Fruit fly (Drosophila melanogaster) ovary, adult (tissue): ENCODE results near the gene CG14304.

Source experiments
- CG17801 ChIP-seq: fragments of 200-800 bp; optimal IDR thresholded peaks from 2 replicates; lab custom pipeline; 2019; ENCODE audit warnings: missing biosample characterization, mild to moderate bottlenecking, missing genetic modification characterization, moderate library complexity; ENCODE audit not compliant: partially characterized antibody

CG14304 gene

dm6 chr3R:18621230-18621629 is at the start of gene CG14304:
Gene CG14304, minus strand, starts transcription at chr3R:18621327.
- no peak for TF ChIP-seq CG17801 (GFP tag; lab: Kevin White, UChicago)

dm6 chr3R:18670441-18671111 is 49.4 kb upstream of the CG14304 start:
- peak; percentile 72 for TF ChIP-seq CG17801 (GFP tag; lab: Kevin White, UChicago)

- no peak for TF ChIP-seq CG17801 (GFP tag; lab: Kevin White, UChicago)
These were observed 48.7 kb upstream of the CG14304 start for dm6 chr3R:18669812-18670211.

dm6 chr3R:18669152-18669551 is 48.0 kb upstream of the CG14304 start, which contains the start of gene CG7702:
Gene CG7702, plus strand, starts transcription at chr3R:18669390.
- no peak for TF ChIP-seq CG17801 (GFP tag; lab: Kevin White, UChicago)

DNA sequence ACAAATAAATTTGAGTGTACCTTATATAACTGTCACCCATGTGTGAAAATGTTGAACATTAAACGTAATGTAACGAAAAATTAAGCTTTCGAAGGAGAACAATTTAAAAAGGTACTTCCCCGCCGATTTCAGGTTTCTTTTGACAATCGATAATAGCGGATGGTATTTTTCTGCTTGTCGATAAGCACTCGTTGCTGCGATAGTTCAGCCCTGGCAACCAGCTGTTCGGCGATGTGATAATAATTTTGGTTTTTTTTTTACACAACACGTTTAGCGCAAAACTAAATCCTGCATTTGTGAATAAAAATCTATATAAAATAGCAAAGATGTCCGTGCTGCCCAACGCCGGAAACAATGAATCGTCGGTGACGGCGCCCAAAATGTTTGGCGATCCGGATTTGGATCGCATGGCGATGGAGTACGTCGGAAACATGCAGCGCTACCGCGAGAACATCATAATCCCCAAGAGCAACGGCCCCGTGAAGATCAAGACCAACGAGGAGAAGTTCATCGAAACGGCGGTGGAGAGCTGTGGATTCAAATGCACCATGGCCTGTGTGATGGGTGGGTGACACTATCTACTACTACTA is 46.6 kb upstream of the CG14304 start, which contains the start of gene CG31229:
Gene CG31229 (plus strand): TSS at position 194 of the 590 bp plus-strand sequence.
- TF ChIP-seq CG17801 (GFP tag; lab: Kevin White, UChicago): no peak

dm6 chr3R:18665061-18665460 is 43.9 kb upstream of the CG14304 start, which contains the start of gene CG31231:
Gene CG31231, plus strand, starts transcription at chr3R:18665361.
- TF ChIP-seq CG17801 (GFP tag; lab: Kevin White, UChicago): no peak

dm6 chr3R:18663525-18663924 is 42.4 kb upstream of the CG14304 start, which contains the start of the genes Cpsf73 and Gos28:
Gene Cpsf73, minus strand, starts transcription at chr3R:18663552.
Gene Gos28, plus strand, starts transcription at chr3R:18663738.
- TF ChIP-seq CG17801 (GFP tag; lab: Kevin White, UChicago): peak; percentile 36

DNA sequence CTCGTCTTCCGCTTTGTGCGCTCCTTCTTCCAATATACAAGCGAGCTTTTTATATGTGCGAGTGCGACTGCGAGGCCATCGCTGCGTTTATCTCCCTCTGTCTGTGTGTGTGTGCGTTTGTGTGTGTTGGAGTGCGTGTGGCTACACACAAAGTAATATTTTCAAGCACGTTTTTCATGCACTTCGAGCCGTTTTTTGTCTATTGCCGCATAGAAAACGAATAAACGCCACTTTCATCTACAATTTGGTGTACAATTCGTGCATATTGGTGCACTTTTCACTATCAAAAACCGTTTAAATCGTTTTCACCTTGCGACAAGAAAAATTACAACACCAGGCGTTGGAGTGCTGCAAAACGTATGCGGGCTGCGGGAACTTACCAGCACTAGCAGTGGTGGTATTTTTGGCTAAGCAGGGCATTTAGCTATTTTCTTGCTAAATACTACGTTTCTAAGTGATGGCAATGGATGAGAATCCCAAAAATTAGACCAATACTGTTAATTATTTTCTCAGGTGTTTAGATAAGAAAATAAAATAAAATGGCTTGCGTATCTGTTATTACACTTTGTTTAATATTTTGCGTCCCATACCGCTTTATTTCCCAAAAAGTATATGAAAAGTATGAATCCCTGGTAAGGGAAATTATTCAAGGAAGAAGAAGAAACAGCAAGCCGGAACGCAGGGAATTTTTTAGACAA is 38.0 kb upstream of the CG14304 start, which contains the start of the genes CG31224 and CstF64:
Gene CG31224 (minus strand): TSS at position 365 of the 698 bp plus-strand sequence.
Gene CstF64 (plus strand): TSS at position 674 of the 698 bp plus-strand sequence.
- peak; percentile 65 for TF ChIP-seq CG17801 (GFP tag; lab: Kevin White, UChicago)

- no peak for TF ChIP-seq CG17801 (GFP tag; lab: Kevin White, UChicago)
These were observed 37.3 kb upstream of the CG14304 start for dm6 chr3R:18658380-18658944.

DNA sequence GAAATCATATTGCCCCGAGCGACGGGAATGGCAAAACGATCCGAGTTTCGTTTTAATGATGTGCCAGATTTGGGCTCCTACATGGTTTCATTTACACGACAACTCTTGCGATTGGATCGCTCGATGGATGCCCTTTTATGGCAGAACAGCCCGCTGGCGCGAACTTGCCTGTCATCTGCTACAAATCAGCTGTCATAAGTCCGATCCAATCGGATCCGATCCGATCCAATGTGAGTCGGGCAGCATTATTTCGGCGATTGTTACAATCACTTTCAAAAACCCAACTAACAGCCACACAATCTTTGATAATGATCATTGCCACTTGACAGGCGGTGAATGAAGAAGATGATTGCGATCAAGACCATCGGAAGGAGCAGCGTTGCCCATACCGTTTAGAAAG is 22.5 kb upstream of the CG14304 start:
- no peak for TF ChIP-seq CG17801 (GFP tag; lab: Kevin White, UChicago)

- no peak for TF ChIP-seq CG17801 (GFP tag; lab: Kevin White, UChicago)
These were observed 20.2 kb upstream of the CG14304 start, which contains the start of gene CG14301 for dm6 chr3R:18641242-18641757. Gene CG14301, minus strand, starts transcription at chr3R:18641457.

DNA sequence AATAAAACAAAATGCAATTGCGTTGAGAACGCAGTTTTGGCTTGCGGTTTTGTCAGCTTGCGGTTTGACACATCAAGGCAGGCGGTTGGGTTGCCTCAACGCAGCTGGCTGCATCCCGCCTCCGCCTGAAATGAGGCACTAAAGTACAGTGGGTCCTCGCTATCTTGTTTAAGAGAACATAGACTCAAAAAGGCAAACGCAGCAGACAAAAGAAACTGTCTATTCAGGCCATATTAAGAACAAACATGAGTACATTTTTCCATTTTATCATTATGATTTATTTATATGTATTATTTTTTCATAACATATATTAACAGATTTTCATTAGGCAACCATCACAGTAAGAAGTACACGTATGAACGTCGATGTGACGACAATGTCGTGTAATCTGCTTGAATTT is 18.5 kb upstream of the CG14304 start:
- peak; percentile 16 for TF ChIP-seq CG17801 (GFP tag; lab: Kevin White, UChicago)

dm6 chr3R:18633099-18633498 is 12.0 kb upstream of the CG14304 start:
- no peak for TF ChIP-seq CG17801 (GFP tag; lab: Kevin White, UChicago)

DNA sequence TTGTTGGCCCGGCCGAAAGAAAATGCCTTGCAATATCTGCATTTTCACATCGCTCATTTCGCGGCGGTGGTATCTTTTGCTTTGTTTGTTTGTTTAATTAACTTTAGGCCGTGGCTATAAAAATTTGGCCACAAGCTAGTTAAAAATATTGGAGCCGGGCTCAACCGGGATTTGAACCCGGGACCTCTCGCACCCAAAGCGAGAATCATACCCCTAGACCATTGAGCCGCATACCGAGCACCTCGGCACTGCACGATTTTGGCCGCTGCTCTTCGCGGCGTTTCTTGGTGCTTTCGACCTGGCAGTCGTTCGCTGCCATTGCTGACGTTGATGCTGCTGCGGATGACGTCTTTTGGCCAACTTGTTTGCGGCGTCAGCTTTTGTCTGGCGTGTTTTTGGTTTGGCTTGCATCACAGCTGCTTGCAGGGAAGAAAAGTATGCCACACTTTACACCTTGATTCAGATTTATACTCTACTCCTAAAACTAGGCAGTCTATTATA is 7.2 kb upstream of the CG14304 start:
- TF ChIP-seq CG17801 (GFP tag; lab: Kevin White, UChicago): no peak
